Worm (Caenorhabditis elegans) whole organism, young adult: Measurements from ENCODE around the gene F46C5.7.

Experiments
- ama-1 ChIP-seq, 3 experiments: fragments of 150-350 bp in 1 of 3; sonication (generic microtip) in 2 of 3; optimal IDR thresholded peaks; 2 replicates each; lab custom pipeline; 2014 to 2018; ENCODE audit warnings: missing biosample characterization in 2 of 3, missing genetic modification characterization in 2 of 3, missing genetic modification reagents in 2 of 3
- aptf-2 ChIP-seq: fragments of 200-800 bp; sonication (Bioruptor generic); conservative IDR thresholded peaks from 2 replicates; pipeline ENCODE4 v1.3.6; 2022; ENCODE audit warnings: missing genetic modification reagents, missing genetic modification characterization, missing compliant biosample characterization
- aptf-3 ChIP-seq: fragments of 200-800 bp; sonication (Bioruptor generic); IDR thresholded peaks from 2 replicates; pipeline ENCODE4 v1.3.6; 2022; ENCODE audit warnings: missing genetic modification characterization, missing compliant biosample characterization
- attf-6 ChIP-seq: fragments of 200-800 bp; sonication (Bioruptor generic); IDR thresholded peaks from 2 replicates; pipeline ENCODE4 v1.3.6; 2022; ENCODE audit warnings: missing genetic modification reagents, missing genetic modification characterization, missing compliant biosample characterization
- gei-17 ChIP-seq: fragments of 200-800 bp; sonication (Bioruptor generic); optimal IDR thresholded peaks from 2 replicates; lab custom pipeline; 2018; ENCODE audit warnings: mild to moderate bottlenecking, missing genetic modification characterization, missing compliant biosample characterization
- mcd-1 ChIP-seq: fragments of 200-800 bp; sonication (Bioruptor generic); IDR thresholded peaks from 2 replicates; pipeline ENCODE4 v1.3.6; 2022; ENCODE audit warnings: missing genetic modification reagents, missing genetic modification characterization, missing compliant biosample characterization
- mes-4 ChIP-seq: sonication (generic microtip); optimal IDR thresholded peaks from 2 replicates; lab custom pipeline; 2016; ENCODE audit warnings: missing genotype, missing genetic modification characterization, missing compliant biosample characterization
- nfya-1 ChIP-seq: sonication (generic microtip); optimal IDR thresholded peaks from 2 replicates; lab custom pipeline; 2017; ENCODE audit warnings: antibody characterized with exemption, missing compliant biosample characterization, missing genetic modification characterization, borderline replicate concordance; ENCODE audit not compliant: insufficient read depth
- sea-2 ChIP-seq: fragments of 200-800 bp; sonication (Bioruptor generic); IDR thresholded peaks from 2 replicates; pipeline ENCODE4 v1.3.6; 2022; ENCODE audit warnings: missing genetic modification characterization, missing compliant biosample characterization
- unc-130 ChIP-seq: sonication (generic microtip); optimal IDR thresholded peaks from 2 replicates; lab custom pipeline; 2016; ENCODE audit warnings: missing genetic modification reagents, missing genetic modification characterization, missing compliant biosample characterization

- TF ChIP-seq sea-2 (no peak), mes-4 (tag; lab: Kevin White, UChicago) (no peak), unc-130 (GFP tag; lab: Kevin White, UChicago) (no peak), attf-6 (GFP tag; lab: Robert Waterston, UW) (no peak), aptf-3 (GFP tag; lab: Robert Waterston, UW) (no peak), gei-17 (GFP tag; lab: Kevin White, UChicago) (no peak), aptf-2 (GFP tag; lab: Robert Waterston, UW) (no peak), nfya-1 (tag; lab: Kevin White, UChicago) (no peak), mcd-1 (GFP tag; lab: Robert Waterston, UW) (no peak), ama-1 (optimal IDR thresholded peaks at IDR 0.05; lab: Kevin White, UChicago) (no peak), ama-1 (GFP tag; optimal IDR thresholded peaks at IDR 0.05; lab: Kevin White, UChicago) (no peak)
Observed at ce11 chrII:8832941-8833340, 6.2 kb upstream of the F46C5.7 start.
